Worm (Caenorhabditis elegans) whole organism, L1 larva: ENCODE measurements around the gene T20B12.3.

Source experiments
- C16A3.4 ChIP-seq: fragments of 150-350 bp; optimal IDR thresholded peaks from 2 replicates; lab custom pipeline; 2014; ENCODE audit warnings: missing biosample characterization, missing genetic modification characterization
- C34B4.2 ChIP-seq: sonication (generic microtip); optimal IDR thresholded peaks from 2 replicates; lab custom pipeline; 2017; ENCODE audit warnings: mild to moderate bottlenecking, missing genetic modification characterization, missing compliant biosample characterization
- F16B12.6 ChIP-seq: fragments of 150-350 bp; optimal IDR thresholded peaks from 2 replicates; lab custom pipeline; 2014; ENCODE audit warnings: missing biosample characterization, missing genetic modification characterization
- Y116A8C.19 ChIP-seq: sonication (generic microtip); optimal IDR thresholded peaks from 2 replicates; lab custom pipeline; 2016; ENCODE audit warnings: missing compliant biosample characterization, missing genetic modification characterization, borderline replicate concordance
- aha-1 ChIP-seq: fragments of 150-350 bp; optimal IDR thresholded peaks from 2 replicates; lab custom pipeline; 2014; ENCODE audit warnings: missing biosample characterization, missing genetic modification characterization
- aly-2 ChIP-seq: fragments of 150-350 bp; optimal IDR thresholded peaks from 2 replicates; lab custom pipeline; 2014; ENCODE audit warnings: missing biosample characterization, missing genetic modification characterization
- ama-1 ChIP-seq: fragments of 150-350 bp; optimal IDR thresholded peaks from 2 replicates; lab custom pipeline; 2014
- ceh-8 ChIP-seq: fragments of 200-800 bp; sonication (Bioruptor generic); optimal IDR thresholded peaks from 2 replicates; lab custom pipeline; 2018; ENCODE audit warnings: mild to moderate bottlenecking, missing genetic modification characterization, moderate library complexity, missing compliant biosample characterization
- ceh-90 ChIP-seq: sonication (generic microtip); optimal IDR thresholded peaks from 2 replicates; lab custom pipeline; 2016; ENCODE audit warnings: missing genetic modification characterization, missing compliant biosample characterization
- dpl-1 ChIP-seq, 3 experiments: fragments of 150-350 bp in 2 of 3; sonication (generic microtip) in 1 of 3; optimal IDR thresholded peaks; 2 replicates each; lab custom pipeline; 2014 to 2017; ENCODE audit warnings: missing biosample characterization in 3 of 3, missing genetic modification characterization in 3 of 3, missing genetic modification reagents in 3 of 3
- dsc-1 ChIP-seq: sonication (generic microtip); optimal IDR thresholded peaks from 2 replicates; lab custom pipeline; 2016; ENCODE audit warnings: mild to moderate bottlenecking, missing genetic modification characterization, missing compliant biosample characterization
- efl-1 ChIP-seq, 4 experiments: fragments of 150-350 bp; optimal IDR thresholded peaks in 3 of 4; peaks in 1 of 4; 1 replicate in 1 of 4; 2 replicates in 3 of 4; lab custom pipeline; 2014; ENCODE audit warnings: missing biosample characterization in 2 of 4, missing genetic modification characterization in 2 of 4, missing genetic modification reagents in 2 of 4
- efl-3 ChIP-seq: fragments of 200-800 bp; sonication (Bioruptor generic); optimal IDR thresholded peaks from 2 replicates; lab custom pipeline; 2018; ENCODE audit warnings: mild to moderate bottlenecking, missing genetic modification characterization, missing compliant biosample characterization
- egl-13 ChIP-seq: sonication (generic microtip); optimal IDR thresholded peaks from 2 replicates; lab custom pipeline; 2016; ENCODE audit warnings: missing genotype, missing genetic modification reagents, missing genetic modification characterization, missing compliant biosample characterization
- elt-3 ChIP-seq, 6 experiments: fragments of 150-350 bp in 1 of 6; sonication (generic microtip); optimal IDR thresholded peaks; 2 replicates each; lab custom pipeline; 2017 to 2018; ENCODE audit warnings: missing biosample characterization in 6 of 6, missing genetic modification characterization in 6 of 6, inconsistent platforms in 1 of 6
- fkh-8 ChIP-seq: sonication (generic microtip); optimal IDR thresholded peaks from 2 replicates; lab custom pipeline; 2016; ENCODE audit warnings: mild to moderate bottlenecking, missing genetic modification characterization, missing compliant biosample characterization
- fos-1 ChIP-seq: fragments of 150-350 bp; optimal IDR thresholded peaks from 2 replicates; lab custom pipeline; 2014; ENCODE audit warnings: missing biosample characterization, missing genetic modification characterization
- grh-1 ChIP-seq: fragments of 200-800 bp; sonication (Bioruptor generic); IDR thresholded peaks from 2 replicates; pipeline ENCODE4 v1.3.6; 2022; ENCODE audit warnings: missing genetic modification reagents, missing genetic modification characterization, missing compliant biosample characterization
- hlh-4 ChIP-seq: sonication (generic microtip); optimal IDR thresholded peaks from 2 replicates; lab custom pipeline; 2016; ENCODE audit warnings: mild to moderate bottlenecking, missing genetic modification characterization, missing compliant biosample characterization
- jun-1 ChIP-seq: fragments of 150-350 bp; optimal IDR thresholded peaks from 2 replicates; lab custom pipeline; 2014; ENCODE audit warnings: missing biosample characterization, missing genetic modification reagents, missing genetic modification characterization
- lin-15B ChIP-seq: fragments of 150-350 bp; sonication (generic microtip); optimal IDR thresholded peaks from 3 replicates; lab custom pipeline; 2014; ENCODE audit warnings: missing biosample characterization, missing genetic modification characterization
- lin-35 ChIP-seq, 2 experiments: fragments of 150-350 bp; optimal IDR thresholded peaks; 2 replicates each; lab custom pipeline; 2014; ENCODE audit warnings: missing biosample characterization in 2 of 2, missing genetic modification characterization in 2 of 2, missing genetic modification reagents in 2 of 2
- lir-3 ChIP-seq: sonication (generic microtip); optimal IDR thresholded peaks from 2 replicates; lab custom pipeline; 2016; ENCODE audit warnings: mild to moderate bottlenecking, missing genetic modification characterization, moderate library complexity, missing compliant biosample characterization; ENCODE audit not compliant: poor library complexity
- mab-9 ChIP-seq: fragments of 200-800 bp; sonication (Bioruptor generic); IDR thresholded peaks from 2 replicates; pipeline ENCODE4 v1.3.6; 2022; ENCODE audit warnings: missing genetic modification reagents, missing genetic modification characterization, missing compliant biosample characterization
- mdl-1 ChIP-seq, 2 experiments: fragments of 150-350 bp; optimal IDR thresholded peaks; 2 replicates each; lab custom pipeline; 2014 to 2017; ENCODE audit warnings: missing biosample characterization in 2 of 2, missing genetic modification characterization in 2 of 2, inconsistent platforms in 1 of 2
- mef-2 ChIP-seq: fragments of 150-350 bp; optimal IDR thresholded peaks from 2 replicates; lab custom pipeline; 2014; ENCODE audit warnings: missing biosample characterization, missing genetic modification characterization
- mep-1 ChIP-seq: fragments of 150-350 bp; optimal IDR thresholded peaks from 2 replicates; lab custom pipeline; 2014; ENCODE audit warnings: missing biosample characterization, missing genetic modification characterization
- nhr-19 ChIP-seq: fragments of 200-800 bp; sonication (Bioruptor generic); conservative IDR thresholded peaks from 2 replicates; pipeline ENCODE4 v1.3.6; 2022; ENCODE audit warnings: missing genetic modification characterization, missing compliant biosample characterization
- nhr-237 ChIP-seq: fragments of 150-350 bp; optimal IDR thresholded peaks from 2 replicates; lab custom pipeline; 2014; ENCODE audit warnings: missing biosample characterization, missing genetic modification characterization
- nhr-71 ChIP-seq: sonication (generic microtip); optimal IDR thresholded peaks from 2 replicates; lab custom pipeline; 2016; ENCODE audit warnings: mild to moderate bottlenecking, missing genetic modification characterization, moderate library complexity, missing compliant biosample characterization
- nhr-85 ChIP-seq: sonication (generic microtip); peaks from one replicate; lab custom pipeline; 2016; ENCODE audit warnings: missing genetic modification characterization, inconsistent platforms, missing compliant biosample characterization
- nhr-90 ChIP-seq: sonication (generic microtip); optimal IDR thresholded peaks from 2 replicates; lab custom pipeline; 2016; ENCODE audit warnings: mild to moderate bottlenecking, missing genetic modification characterization, missing compliant biosample characterization; ENCODE audit not compliant: poor library complexity
- pax-3 ChIP-seq: fragments of 200-800 bp; sonication (Bioruptor generic); optimal IDR thresholded peaks from 2 replicates; lab custom pipeline; 2018; ENCODE audit warnings: mild to moderate bottlenecking, missing genetic modification characterization, moderate library complexity, missing compliant biosample characterization
- rnt-1 ChIP-seq: sonication (generic microtip); optimal IDR thresholded peaks from 2 replicates; lab custom pipeline; 2016; ENCODE audit warnings: mild to moderate bottlenecking, missing genetic modification characterization, moderate library complexity, missing compliant biosample characterization
- snu-23 ChIP-seq: sonication (generic microtip); optimal IDR thresholded peaks from 2 replicates; lab custom pipeline; 2016; ENCODE audit warnings: missing genetic modification characterization, missing compliant biosample characterization
- sox-4 ChIP-seq: sonication (generic microtip); optimal IDR thresholded peaks from 2 replicates; lab custom pipeline; 2016; ENCODE audit warnings: missing genetic modification characterization, missing compliant biosample characterization
- sptf-1 ChIP-seq: fragments of 150-350 bp; optimal IDR thresholded peaks from 2 replicates; lab custom pipeline; 2014; ENCODE audit warnings: missing biosample characterization, missing genetic modification characterization
- sup-37 ChIP-seq: fragments of 200-800 bp; sonication (Bioruptor generic); optimal IDR thresholded peaks from 2 replicates; lab custom pipeline; 2018; ENCODE audit warnings: mild to moderate bottlenecking, missing genetic modification characterization, missing compliant biosample characterization
- swsn-7 ChIP-seq: sonication (generic microtip); optimal IDR thresholded peaks from 2 replicates; lab custom pipeline; 2016; ENCODE audit warnings: missing genetic modification characterization, missing compliant biosample characterization
- tbx-2 ChIP-seq: sonication (generic microtip); optimal IDR thresholded peaks from 2 replicates; lab custom pipeline; 2016; ENCODE audit warnings: missing genetic modification characterization, missing compliant biosample characterization
- unc-130 ChIP-seq: fragments of 150-350 bp; optimal IDR thresholded peaks from 2 replicates; lab custom pipeline; 2017; ENCODE audit warnings: missing biosample characterization, missing genetic modification characterization, inconsistent platforms
- unc-62 ChIP-seq: fragments of 150-350 bp; optimal IDR thresholded peaks from 2 replicates; lab custom pipeline; 2014; ENCODE audit warnings: missing biosample characterization, missing genetic modification reagents, missing genetic modification characterization
- unc-98 ChIP-seq: fragments of 200-800 bp; sonication (Bioruptor generic); IDR thresholded peaks from 2 replicates; pipeline ENCODE4 v1.3.6; 2022; ENCODE audit warnings: missing genetic modification characterization, missing compliant biosample characterization
- zag-1 ChIP-seq: fragments of 150-350 bp; optimal IDR thresholded peaks from 2 replicates; lab custom pipeline; 2014; ENCODE audit warnings: missing biosample characterization, missing genetic modification characterization
- ztf-11 ChIP-seq, 2 experiments: sonication (generic microtip); optimal IDR thresholded peaks; 2 replicates each; lab custom pipeline; 2016 to 2017; ENCODE audit warnings: missing genetic modification characterization in 2 of 2, missing biosample characterization in 1 of 2, missing compliant biosample characterization in 1 of 2

The T20B12.3 gene

DNA sequence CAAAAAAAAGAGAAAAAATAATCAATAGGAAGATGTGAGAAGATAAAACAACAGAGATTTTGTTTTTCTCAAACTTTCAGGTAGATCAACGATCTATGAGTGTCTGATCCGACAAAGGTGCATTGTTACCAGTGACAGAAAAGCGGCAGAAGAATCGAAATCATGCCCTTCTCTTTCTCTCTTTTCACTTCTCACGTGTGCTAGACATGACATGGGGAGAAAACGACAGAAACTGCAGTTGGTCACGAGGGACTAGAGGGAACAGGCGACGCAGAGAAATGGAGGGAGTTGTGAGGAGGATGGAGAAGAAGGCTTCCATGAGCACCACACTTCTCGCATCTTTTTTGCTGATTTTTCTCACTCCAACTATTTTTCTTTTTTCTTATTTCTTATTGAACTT, 46.7 kb upstream of the T20B12.3 start, which contains the start of gene F56C9.10 (continued):
- peak; percentile 93 for TF ChIP-seq rnt-1 (tag; lab: Kevin White, UChicago)
- TF ChIP-seq ztf-11 (tag; optimal IDR thresholded peaks at IDR 0.05; lab: Kevin White, UChicago), result no peak
- peak; percentile 65 to 72 (median 69) for TF ChIP-seq dpl-1 (GFP tag; optimal IDR thresholded peaks at IDR 0.05; lab: Kevin White, UChicago)
- peak; percentile 78 for TF ChIP-seq unc-130 (tag; lab: Kevin White, UChicago)
- TF ChIP-seq sup-37 (GFP tag; lab: Kevin White, UChicago), result peak; percentile 38
- TF ChIP-seq mab-9 (GFP tag; lab: Robert Waterston, UW), result no peak
- no peak for TF ChIP-seq ceh-8 (GFP tag; lab: Kevin White, UChicago)
- peak; percentile 81 to 82 for TF ChIP-seq efl-1 (optimal IDR thresholded peaks at IDR 0.05; lab: Kevin White, UChicago)
- peak; percentile 67 to 95 for TF ChIP-seq efl-1 (GFP tag; optimal IDR thresholded peaks at IDR 0.05 in 1 of 2; lab: Kevin White, UChicago)
- TF ChIP-seq mef-2 (tag; lab: Kevin White, UChicago), result peak; percentile 74
- peak; percentile 87 for TF ChIP-seq mep-1
- peak; percentile 92 for TF ChIP-seq nhr-85
- peak; percentile 85 for TF ChIP-seq tbx-2 (tag; lab: Kevin White, UChicago)
- no peak for TF ChIP-seq aha-1 (tag; lab: Kevin White, UChicago)
- no peak for TF ChIP-seq grh-1
- TF ChIP-seq snu-23 (GFP tag; lab: Kevin White, UChicago), result peak; percentile 96
- TF ChIP-seq sptf-1 (tag; lab: Kevin White, UChicago), result no peak
- peak; percentile 91 for TF ChIP-seq C16A3.4 (tag; lab: Kevin White, UChicago)
- no peak for TF ChIP-seq Y116A8C.19 (tag; lab: Kevin White, UChicago)
- no peak for TF ChIP-seq efl-3 (GFP tag; lab: Kevin White, UChicago)
- TF ChIP-seq C34B4.2 (tag; lab: Kevin White, UChicago), result no peak
- no peak for TF ChIP-seq unc-62 (GFP tag; lab: Kevin White, UChicago)
- peak; percentile 52 for TF ChIP-seq dsc-1 (tag; lab: Kevin White, UChicago)
- TF ChIP-seq elt-3 (tag; optimal IDR thresholded peaks at IDR 0.05; lab: Kevin White, UChicago), result peak in 3 of 6 experiments; percentile 58 to 86 (median 80)
- TF ChIP-seq aly-2, result peak; percentile 34
- peak; percentile 85 for TF ChIP-seq swsn-7 (tag; lab: Kevin White, UChicago)
- TF ChIP-seq sox-4 (tag; lab: Kevin White, UChicago), result peak; percentile 43
- TF ChIP-seq unc-98 (GFP tag; lab: Robert Waterston, UW), result peak; percentile 46
- peak; percentile 59 for TF ChIP-seq lir-3 (tag; lab: Kevin White, UChicago)
- peak; percentile 38 for TF ChIP-seq ama-1 (lab: Kevin White, UChicago)
- peak; percentile 80 for TF ChIP-seq fos-1 (tag; lab: Kevin White, UChicago)
- TF ChIP-seq egl-13 (tag; lab: Kevin White, UChicago), result peak; percentile 51
- TF ChIP-seq ceh-90, result no peak
- peak; percentile 81 for TF ChIP-seq nhr-90
- peak; percentile 81 to 88 for TF ChIP-seq lin-35 (GFP tag; optimal IDR thresholded peaks at IDR 0.05; lab: Kevin White, UChicago)
- TF ChIP-seq jun-1 (tag; lab: Kevin White, UChicago), result peak; percentile 49
- TF ChIP-seq nhr-237 (tag; lab: Kevin White, UChicago), result no peak
- no peak for TF ChIP-seq hlh-4 (tag; lab: Kevin White, UChicago)
- TF ChIP-seq nhr-19 (GFP tag; lab: Robert Waterston, UW), result peak; percentile 86
- peak; percentile 33 for TF ChIP-seq F16B12.6 (tag; lab: Kevin White, UChicago)
- peak; percentile 97 for TF ChIP-seq nhr-71 (tag; lab: Kevin White, UChicago)
- TF ChIP-seq fkh-8 (tag; lab: Kevin White, UChicago), result peak; percentile 90
- no peak for TF ChIP-seq zag-1 (tag; lab: Kevin White, UChicago)
- no peak for TF ChIP-seq pax-3 (tag; lab: Kevin White, UChicago)
- TF ChIP-seq mdl-1 (tag; optimal IDR thresholded peaks at IDR 0.05; lab: Kevin White, UChicago), result peak; percentile 56 to 99
- peak; percentile 40 for TF ChIP-seq lin-15B (tag; lab: Kevin White, UChicago)
